Fruit fly (Drosophila melanogaster) whole organism, larva: ENCODE measurements around the gene CG13850.

Source experiments
- noc ChIP-seq: fragments of 200-800 bp; sonication (Bioruptor generic); optimal IDR thresholded peaks from 3 replicates; lab custom pipeline; 2019; ENCODE audit warnings: missing biosample characterization, mild to moderate bottlenecking, missing genetic modification characterization, moderate library complexity

Gene CG13850

DNA sequence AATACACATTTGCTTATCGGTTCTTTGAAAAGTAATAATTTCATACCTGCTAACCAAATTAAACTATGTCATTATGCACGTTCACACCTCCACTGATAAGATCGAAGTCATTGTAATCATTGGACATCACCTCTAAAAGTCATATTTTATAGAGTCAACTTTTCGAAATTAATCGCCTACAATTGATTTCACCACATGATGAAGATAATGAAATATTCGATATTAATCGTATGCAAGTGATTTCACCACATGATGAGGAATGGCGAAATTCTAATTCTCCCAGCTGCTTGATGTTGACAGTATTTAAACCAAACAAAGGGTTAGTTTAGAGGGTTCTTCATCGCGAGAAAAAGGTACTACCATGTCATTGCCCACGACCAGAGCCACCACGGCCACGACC, 35.0 kb downstream of the CG13850 start, which contains the start of gene CG18596:
Gene CG18596, plus strand, starts transcription at position 250 of the 400 bp plus-strand sequence.
- TF ChIP-seq noc (tag; lab: Kevin White, UChicago) = no peak

DNA sequence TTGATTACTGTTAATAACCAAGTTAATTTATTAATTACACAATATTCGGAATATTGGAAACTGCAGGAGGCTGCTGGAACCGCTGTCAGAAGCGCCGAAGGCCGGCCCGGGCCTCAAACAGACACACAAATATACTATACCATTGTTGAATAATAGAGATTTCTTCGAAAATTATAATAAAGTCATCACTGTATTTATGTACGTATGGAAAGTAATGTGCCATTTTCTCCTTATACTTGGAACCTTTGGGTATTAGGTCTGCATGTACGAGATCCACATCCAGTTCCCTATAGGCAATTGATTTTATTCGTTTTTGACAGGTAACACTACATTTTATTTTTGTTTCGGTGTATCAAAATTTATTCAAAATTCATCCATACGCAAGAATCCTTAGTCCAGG, 38.2 kb downstream of the CG13850 start, which contains the start of gene CG7069:
Gene CG7069, plus strand, starts transcription at position 301 of the 400 bp plus-strand sequence.
- TF ChIP-seq noc (tag; lab: Kevin White, UChicago) = no peak

DNA sequence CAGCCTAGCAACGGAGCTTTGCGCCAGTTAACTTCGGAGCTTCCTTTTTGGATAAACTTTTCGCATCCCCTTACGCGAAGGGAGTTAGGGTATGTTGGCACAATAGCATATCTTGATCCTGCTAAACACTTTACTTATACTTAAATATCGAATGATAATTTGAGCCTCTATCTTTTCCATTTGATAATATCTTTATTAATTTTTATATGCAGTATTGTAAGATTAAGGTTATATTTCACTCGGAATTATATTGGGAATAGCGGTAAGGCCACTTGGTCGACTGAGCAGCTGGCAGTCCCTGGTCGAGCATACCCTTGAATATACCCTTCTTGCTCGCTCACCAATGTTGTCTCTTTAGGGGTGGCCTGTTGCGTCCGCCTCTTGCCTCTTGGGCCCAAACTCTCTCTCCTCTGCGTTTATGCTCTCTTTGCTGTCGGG, 41.9 kb downstream of the CG13850 start:
- TF ChIP-seq noc (tag; lab: Kevin White, UChicago) = no peak

dm6 chr3R:22368077-22368776, 42.5 kb downstream of the CG13850 start:
- TF ChIP-seq noc (tag; lab: Kevin White, UChicago) = peak; percentile 19

dm6 chr3R:22367126-22368076, 43.3 kb downstream of the CG13850 start, which contains the start of the genes Polr3F and PyK:
TSS of gene Polr3F (minus strand) at chr3R:22367373.
TSS of gene PyK (plus strand) at chr3R:22367536.
- TF ChIP-seq noc (tag; lab: Kevin White, UChicago) = no peak

dm6 chr3R:22365660-22366195, 45.0 kb downstream of the CG13850 start, which contains the start of gene CG5382:
TSS of gene CG5382 (minus strand) at chr3R:22365983.
- TF ChIP-seq noc (tag; lab: Kevin White, UChicago) = no peak

DNA sequence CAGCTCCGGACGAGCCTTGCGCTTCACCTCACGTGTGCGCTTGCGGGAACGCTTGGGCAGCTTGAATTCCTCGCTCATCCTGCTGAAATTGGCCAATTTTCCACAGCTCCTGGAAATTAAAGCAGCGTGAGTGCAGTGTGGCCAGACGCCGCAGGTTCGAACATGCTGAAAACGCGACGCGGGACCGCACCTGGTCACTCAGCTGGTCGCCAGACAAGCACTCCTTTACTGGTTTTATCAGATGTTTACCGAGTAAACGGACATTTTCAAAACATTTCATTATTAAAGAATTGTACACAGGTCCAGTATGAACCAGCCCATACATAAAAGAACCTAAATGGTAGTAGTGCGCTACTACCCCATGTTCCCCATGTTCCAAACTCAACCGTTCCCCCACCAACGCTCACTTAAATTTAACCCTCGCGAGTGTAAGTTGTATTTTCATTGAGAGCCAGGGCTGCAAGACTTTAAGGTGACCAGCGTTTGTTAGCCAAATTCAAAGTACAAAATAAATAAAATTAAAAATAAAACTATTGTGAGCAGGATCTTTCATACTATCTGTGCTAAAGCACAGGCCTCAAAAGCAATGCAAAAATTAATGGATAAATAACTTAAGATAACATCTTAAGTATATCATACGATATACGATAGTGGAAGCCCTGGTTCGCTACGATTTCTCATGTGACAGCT, 48.4 kb downstream of the CG13850 start, which contains the start of the genes JMJD6, CG7071 and Muted:
Gene JMJD6, minus strand, starts transcription at position 154 of the 690 bp plus-strand sequence.
Gene CG7071, plus strand, starts transcription at position 403 of the 690 bp plus-strand sequence.
Gene Muted, plus strand, starts transcription at position 403 of the 690 bp plus-strand sequence.
- peak; percentile 93 for TF ChIP-seq noc (tag; lab: Kevin White, UChicago)

- peak; percentile 73 for TF ChIP-seq noc (tag; lab: Kevin White, UChicago)
Measured at dm6 chr3R:22358810-22359209, 51.9 kb downstream of the CG13850 start.
